Fruit fly (Drosophila melanogaster) whole organism, embryonic: ENCODE measurements around the gene Ir93a.
A peak's percentile ranks its signal among the peaks of the same experiment; 100 is the strongest.

Experiments used
- CG11560 ChIP-seq: fragments of 200-800 bp; sonication (Bioruptor generic); IDR thresholded peaks from 3 replicates; pipeline ENCODE4 v1.3.6; 2022; ENCODE audit warnings: missing biosample characterization, missing genetic modification characterization
- CG13296 ChIP-seq: fragments of 200-800 bp; sonication (Bioruptor generic); optimal IDR thresholded peaks from 3 replicates; lab custom pipeline; 2018; ENCODE audit warnings: missing biosample characterization, mild to moderate bottlenecking, missing genetic modification characterization
- CG13894 ChIP-seq: fragments of 200-800 bp; sonication (Bioruptor generic); optimal IDR thresholded peaks from 3 replicates; lab custom pipeline; 2018; ENCODE audit warnings: missing biosample characterization, mild to moderate bottlenecking, missing genetic modification characterization, moderate library complexity
- CG14014 ChIP-seq: fragments of 200-800 bp; sonication (Bioruptor generic); IDR thresholded peaks from 2 replicates; pipeline ENCODE4 v1.3.6; 2022; ENCODE audit warnings: missing biosample characterization, missing genetic modification characterization
- CG16815 ChIP-seq: fragments of 200-800 bp; sonication (Bioruptor generic); optimal IDR thresholded peaks from 3 replicates; lab custom pipeline; 2017; ENCODE audit warnings: missing biosample characterization, mild to moderate bottlenecking, missing genetic modification characterization
- CG17361 ChIP-seq: fragments of 200-800 bp; sonication (Bioruptor generic); IDR thresholded peaks from 3 replicates; pipeline ENCODE4 v1.3.6; 2022; ENCODE audit warnings: missing biosample characterization, missing genetic modification characterization
- CG17612 ChIP-seq: fragments of 200-800 bp; sonication (Bioruptor generic); IDR thresholded peaks from 2 replicates; pipeline ENCODE4 v1.3.6; 2022; ENCODE audit warnings: missing biosample characterization, missing genetic modification characterization
- CG17912 ChIP-seq: fragments of 200-800 bp; sonication (Bioruptor generic); optimal IDR thresholded peaks from 2 replicates; lab custom pipeline; 2018; ENCODE audit warnings: missing biosample characterization, mild to moderate bottlenecking, missing genetic modification characterization
- CG1792 ChIP-seq: fragments of 200-800 bp; sonication (Bioruptor generic); optimal IDR thresholded peaks from 2 replicates; lab custom pipeline; 2016; ENCODE audit warnings: missing biosample characterization, missing genetic modification characterization
- CG32532 ChIP-seq: fragments of 200-800 bp; sonication (Bioruptor generic); IDR thresholded peaks from 2 replicates; pipeline ENCODE4 v1.3.6; 2022; ENCODE audit warnings: missing biosample characterization, missing genetic modification characterization
- CG42726 ChIP-seq: fragments of 200-800 bp; sonication (Bioruptor generic); IDR thresholded peaks from 2 replicates; pipeline ENCODE4 v1.3.6; 2022; ENCODE audit warnings: missing biosample characterization, missing genetic modification characterization; ENCODE audit not compliant: partially characterized antibody
- CG4328 ChIP-seq: fragments of 200-800 bp; sonication (Bioruptor generic); optimal IDR thresholded peaks from 3 replicates; lab custom pipeline; 2017; ENCODE audit warnings: missing biosample characterization, missing genetic modification reagents, missing genetic modification characterization
- CG4424 ChIP-seq: fragments of 200-800 bp; sonication (Bioruptor generic); optimal IDR thresholded peaks from 3 replicates; lab custom pipeline; 2016; ENCODE audit warnings: missing biosample characterization, missing genetic modification characterization
- CG8388 ChIP-seq: fragments of 200-800 bp; sonication (Bioruptor generic); optimal IDR thresholded peaks from 2 replicates; lab custom pipeline; 2019; ENCODE audit warnings: missing biosample characterization, mild to moderate bottlenecking, missing genetic modification characterization, moderate library complexity
- CG9437 ChIP-seq: fragments of 200-800 bp; sonication (Bioruptor generic); optimal IDR thresholded peaks from 2 replicates; lab custom pipeline; 2018; ENCODE audit warnings: missing biosample characterization, mild to moderate bottlenecking, missing genetic modification characterization
- Chrac-16 ChIP-seq: fragments of 200-800 bp; sonication (Bioruptor generic); optimal IDR thresholded peaks from 3 replicates; lab custom pipeline; 2016; ENCODE audit warnings: missing biosample characterization, missing genetic modification characterization
- Dbx ChIP-seq: fragments of 200-800 bp; sonication (Bioruptor generic); IDR thresholded peaks from 3 replicates; pipeline ENCODE4 v1.3.6; 2022; ENCODE audit warnings: missing biosample characterization, missing genetic modification characterization
- Dek ChIP-seq: fragments of 200-800 bp; sonication (Bioruptor generic); optimal IDR thresholded peaks from 3 replicates; lab custom pipeline; 2019; ENCODE audit warnings: missing biosample characterization, mild to moderate bottlenecking, missing genetic modification characterization, moderate library complexity
- Dip2 ChIP-seq: fragments of 200-800 bp; sonication (Bioruptor generic); IDR thresholded peaks from 2 replicates; pipeline ENCODE4 v1.3.6; 2022; ENCODE audit warnings: missing biosample characterization, missing genetic modification characterization
- Dip3 ChIP-seq: fragments of 200-800 bp; sonication (Bioruptor generic); optimal IDR thresholded peaks from 3 replicates; lab custom pipeline; 2016; ENCODE audit warnings: missing biosample characterization, missing genetic modification characterization
- Doc3 ChIP-seq: fragments of 200-800 bp; sonication (Bioruptor generic); IDR thresholded peaks from 3 replicates; pipeline ENCODE4 v1.3.6; 2022; ENCODE audit warnings: missing biosample characterization, missing genetic modification characterization; ENCODE audit not compliant: partially characterized antibody
- Fer2 ChIP-seq: fragments of 200-800 bp; sonication (Bioruptor generic); optimal IDR thresholded peaks from 2 replicates; lab custom pipeline; 2018; ENCODE audit warnings: missing biosample characterization, mild to moderate bottlenecking, missing genetic modification characterization, moderate library complexity
- MBD-R2 ChIP-seq: fragments of 200-800 bp; sonication (Bioruptor generic); IDR thresholded peaks from 2 replicates; pipeline ENCODE4 v1.3.6; 2022; ENCODE audit warnings: missing biosample characterization, missing genetic modification characterization
- Mes4 ChIP-seq: fragments of 200-800 bp; sonication (Bioruptor generic); optimal IDR thresholded peaks from 2 replicates; lab custom pipeline; 2016; ENCODE audit warnings: missing biosample characterization, missing genetic modification characterization
- NC2α ChIP-seq: fragments of 200-800 bp; sonication (Bioruptor generic); optimal IDR thresholded peaks from 2 replicates; lab custom pipeline; 2016; ENCODE audit warnings: missing biosample characterization, missing genetic modification characterization
- Neu2 ChIP-seq: fragments of 200-800 bp; sonication (Bioruptor generic); optimal IDR thresholded peaks from 3 replicates; lab custom pipeline; 2016; ENCODE audit warnings: missing biosample characterization, missing genetic modification characterization, borderline replicate concordance
- Rfx ChIP-seq: fragments of 200-800 bp; sonication (Bioruptor generic); IDR thresholded peaks from 2 replicates; pipeline ENCODE4 v1.3.6; 2022; ENCODE audit warnings: missing biosample characterization, missing genetic modification characterization
- Side ChIP-seq: fragments of 200-800 bp; sonication (Bioruptor generic); optimal IDR thresholded peaks from 2 replicates; lab custom pipeline; 2016; ENCODE audit warnings: missing biosample characterization, missing genetic modification characterization
- Sry-δ ChIP-seq: fragments of 200-800 bp; sonication (Bioruptor generic); optimal IDR thresholded peaks from 2 replicates; lab custom pipeline; 2016; ENCODE audit warnings: missing biosample characterization, missing genetic modification characterization
- amos ChIP-seq: fragments of 200-800 bp; sonication (Bioruptor generic); IDR thresholded peaks from 2 replicates; pipeline ENCODE4 v1.3.6; 2022; ENCODE audit warnings: missing biosample characterization, missing genetic modification characterization; ENCODE audit not compliant: partially characterized antibody
- ash1 ChIP-seq: fragments of 200-800 bp; sonication (Bioruptor generic); optimal IDR thresholded peaks from 2 replicates; lab custom pipeline; 2018; ENCODE audit warnings: missing biosample characterization, mild to moderate bottlenecking, missing genetic modification characterization
- bab2 ChIP-seq: fragments of 200-800 bp; sonication (Bioruptor generic); optimal IDR thresholded peaks from 2 replicates; lab custom pipeline; 2016; ENCODE audit warnings: missing biosample characterization, missing genetic modification characterization
- cad ChIP-seq: fragments of >200 bp; optimal IDR thresholded peaks from 2 replicates; lab custom pipeline; 2017; ENCODE audit warnings: missing biosample characterization, missing genetic modification characterization
- chinmo ChIP-seq: fragments of 200-800 bp; sonication (Bioruptor generic); IDR thresholded peaks from 4 replicates; pipeline ENCODE4 v1.3.6; 2022; ENCODE audit warnings: missing biosample characterization, missing genetic modification characterization; ENCODE audit not compliant: partially characterized antibody
- croc ChIP-seq: fragments of 200-800 bp; sonication (Bioruptor generic); conservative IDR thresholded peaks from 3 replicates; pipeline ENCODE4 v1.3.6; 2022; ENCODE audit warnings: missing biosample characterization, missing genetic modification characterization
- crp ChIP-seq, 2 experiments: fragments of 200-800 bp; sonication (Bioruptor generic); optimal IDR thresholded peaks; 2 replicates in 1 of 2; 3 replicates in 1 of 2; lab custom pipeline; 2017; ENCODE audit warnings: missing biosample characterization in 2 of 2, missing genetic modification characterization in 2 of 2, mild to moderate bottlenecking in 1 of 2, moderate library complexity in 1 of 2
- cwo ChIP-seq: fragments of 200-800 bp; sonication (Bioruptor generic); optimal IDR thresholded peaks from 3 replicates; lab custom pipeline; 2017; ENCODE audit warnings: missing biosample characterization, missing genetic modification characterization, mild to moderate bottlenecking, moderate library complexity, missing genetic modification reagents
- dan ChIP-seq: fragments of 200-800 bp; sonication (Bioruptor generic); IDR thresholded peaks from 2 replicates; pipeline ENCODE4 v1.3.6; 2022; ENCODE audit warnings: missing biosample characterization, missing genetic modification characterization
- fru ChIP-seq: fragments of >200 bp; optimal IDR thresholded peaks from 2 replicates; lab custom pipeline; 2017
- lola ChIP-seq, 3 experiments: fragments of >200 bp in 2 of 3; fragments of 200-800 bp in 1 of 3; sonication (Bioruptor generic) in 1 of 3; optimal IDR thresholded peaks; 2 replicates each; lab custom pipeline; 2017 to 2019; ENCODE audit warnings: missing biosample characterization in 3 of 3, missing genetic modification characterization in 3 of 3, mild to moderate bottlenecking in 1 of 3, moderate library complexity in 1 of 3
- mld ChIP-seq: fragments of 200-800 bp; sonication (Bioruptor generic); IDR thresholded peaks from 3 replicates; pipeline ENCODE4 v1.3.6; 2022; ENCODE audit warnings: missing biosample characterization, missing genetic modification characterization; ENCODE audit not compliant: partially characterized antibody
- pita ChIP-seq: fragments of 200-800 bp; sonication (Bioruptor generic); optimal IDR thresholded peaks from 2 replicates; lab custom pipeline; 2017; ENCODE audit warnings: missing biosample characterization, mild to moderate bottlenecking, missing genetic modification characterization
- rib ChIP-seq: fragments of 200-800 bp; sonication (Bioruptor generic); IDR thresholded peaks from 2 replicates; pipeline ENCODE4 v1.3.6; 2022; ENCODE audit warnings: missing biosample characterization, missing genetic modification characterization
- ro ChIP-seq: fragments of 200-800 bp; sonication (Bioruptor generic); IDR thresholded peaks from 2 replicates; pipeline ENCODE4 v1.3.6; 2022; ENCODE audit warnings: missing biosample characterization, missing genetic modification characterization
- seq ChIP-seq: fragments of 200-800 bp; sonication (Bioruptor generic); IDR thresholded peaks from 2 replicates; pipeline ENCODE4 v1.3.6; 2022; ENCODE audit warnings: missing biosample characterization, missing genetic modification characterization
- sna ChIP-seq: fragments of 200-800 bp; sonication (Bioruptor generic); IDR thresholded peaks from 2 replicates; pipeline ENCODE4 v1.3.6; 2022; ENCODE audit warnings: missing biosample characterization, missing genetic modification characterization; ENCODE audit not compliant: partially characterized antibody
- ssp ChIP-seq: fragments of 200-800 bp; sonication (Bioruptor generic); IDR thresholded peaks from 2 replicates; pipeline ENCODE4 v1.3.6; 2022; ENCODE audit warnings: missing biosample characterization, missing genetic modification characterization
- sug ChIP-seq: fragments of 200-800 bp; optimal IDR thresholded peaks from 2 replicates; lab custom pipeline; 2019; ENCODE audit warnings: missing biosample characterization, mild to moderate bottlenecking, missing genetic modification characterization, moderate library complexity
- trem ChIP-seq: fragments of 200-800 bp; optimal IDR thresholded peaks from 3 replicates; lab custom pipeline; 2019; ENCODE audit warnings: missing biosample characterization, mild to moderate bottlenecking, missing genetic modification characterization, moderate library complexity
- zfh2 ChIP-seq: fragments of 200-800 bp; sonication (Bioruptor generic); optimal IDR thresholded peaks from 2 replicates; lab custom pipeline; 2016; ENCODE audit warnings: missing biosample characterization, missing genetic modification characterization

The Ir93a gene

DNA sequence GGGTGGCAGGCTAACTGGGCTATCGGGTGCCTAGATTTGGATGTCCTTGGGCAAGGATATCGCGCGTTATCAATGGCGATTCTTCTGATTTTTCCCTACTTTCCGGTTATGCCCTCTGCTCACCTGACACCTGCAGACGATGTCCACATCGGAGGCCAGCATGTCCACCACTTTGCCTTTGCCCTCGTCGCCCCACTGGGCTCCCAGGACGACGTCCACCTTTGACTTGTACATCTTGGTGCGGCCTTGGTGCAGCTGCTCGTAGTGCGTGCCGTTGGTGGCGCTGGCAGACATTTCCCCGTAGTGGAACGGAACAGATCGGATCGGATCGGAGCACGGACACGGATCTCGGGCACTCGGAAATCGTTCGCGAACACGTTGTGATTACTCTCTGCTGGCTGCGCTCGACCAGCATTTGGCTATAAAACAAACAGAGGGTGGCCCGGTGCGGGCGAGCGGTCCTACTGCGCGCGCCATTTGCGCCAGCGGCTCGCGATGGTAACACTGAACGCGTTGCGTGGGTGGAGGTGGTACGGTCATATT is 29.5 kb downstream of the Ir93a start, which contains the start of gene Adss (continued):
- TF ChIP-seq Rfx (GFP tag; lab: Robert Waterston, UW) (peak; percentile 59), CG9437 (GFP tag; lab: Kevin White, UChicago) (no peak), CG16815 (GFP tag; lab: Kevin White, UChicago) (no peak), CG17612 (GFP tag; lab: Robert Waterston, UW) (no peak), zfh2 (GFP tag; lab: Kevin White, UChicago) (no peak), seq (peak; percentile 41; the same call in 1 of the 2 replicates), CG14014 (GFP tag; lab: Robert Waterston, UW) (no peak), cwo (GFP tag; lab: Kevin White, UChicago) (peak; percentile 28), Dip2 (GFP tag; lab: Robert Waterston, UW) (no peak), Mes4 (GFP tag; lab: Kevin White, UChicago) (no peak), CG1792 (no peak), trem (tag; lab: Kevin White, UChicago) (peak; percentile 46), MBD-R2 (GFP tag; lab: Robert Waterston, UW) (peak; percentile 70), ro (GFP tag; lab: Robert Waterston, UW) (no peak), mld (no peak), fru (lab: Kevin White, UChicago) (no peak), amos (GFP tag; lab: Robert Waterston, UW) (peak; percentile 49; the same call in 1 of the 2 replicates), lola (GFP tag; optimal IDR thresholded peaks at IDR 0.05; lab: Kevin White, UChicago) (no peak), CG42726 (peak; percentile 79), CG11560 (tag; lab: Robert Waterston, UW) (no peak), CG17361 (GFP tag; lab: Robert Waterston, UW) (no peak), chinmo (GFP tag; lab: Robert Waterston, UW) (peak; percentile 6; the same call in 2 of the 4 replicates), cad (GFP tag; lab: Kevin White, UChicago) (no peak), Dbx (GFP tag; lab: Robert Waterston, UW) (peak; percentile 77; the same call in 2 of the 3 replicates), Chrac-16 (GFP tag; lab: Kevin White, UChicago) (no peak), rib (peak; percentile 52; the same call in 1 of the 2 replicates), bab2 (GFP tag; lab: Kevin White, UChicago) (no peak), pita (GFP tag; lab: Kevin White, UChicago) (no peak), CG8388 (GFP tag; lab: Kevin White, UChicago) (no peak), sna (peak; percentile 34; the same call in 1 of the 2 replicates), ash1 (GFP tag; lab: Kevin White, UChicago) (peak; percentile 44), CG32532 (GFP tag; lab: Robert Waterston, UW) (peak; percentile 60), Neu2 (GFP tag; lab: Kevin White, UChicago) (no peak), CG4424 (GFP tag; lab: Kevin White, UChicago) (no peak), ssp (GFP tag; lab: Robert Waterston, UW) (no peak), Sry-δ (GFP tag; lab: Kevin White, UChicago) (peak; percentile 12), Fer2 (tag; lab: Kevin White, UChicago) (no peak), croc (GFP tag; lab: Robert Waterston, UW) (no peak), crp (GFP tag; optimal IDR thresholded peaks at IDR 0.05; lab: Kevin White, UChicago) (peak in 1 of 2 experiments; percentile 64), NC2α (GFP tag; lab: Kevin White, UChicago) (peak; percentile 33), CG17912 (GFP tag; lab: Kevin White, UChicago) (peak; percentile 51), CG13894 (tag; lab: Kevin White, UChicago) (no peak), sug (tag; lab: Kevin White, UChicago) (peak; percentile 32), Doc3 (no peak), Dek (tag; lab: Kevin White, UChicago) (peak; percentile 13), CG4328 (GFP tag; lab: Kevin White, UChicago) (no peak), dan (no peak), Side (peak; percentile 43), Dip3 (GFP tag; lab: Kevin White, UChicago) (no peak), CG13296 (GFP tag; lab: Kevin White, UChicago) (no peak)
